Fruit fly (Drosophila melanogaster) whole organism, prepupa: ENCODE measurements around the gene Tbcd.

Source experiments
- CG11902 ChIP-seq: fragments of 200-800 bp; sonication (Bioruptor generic); optimal IDR thresholded peaks from 3 replicates; lab custom pipeline; 2016; ENCODE audit warnings: missing biosample characterization, missing genetic modification characterization
- CG1621 ChIP-seq: fragments of 200-800 bp; sonication (Bioruptor generic); optimal IDR thresholded peaks from 3 replicates; lab custom pipeline; 2018; ENCODE audit warnings: missing biosample characterization, mild to moderate bottlenecking, missing genetic modification characterization
- CG7368 ChIP-seq: fragments of 200-800 bp; sonication (Bioruptor generic); optimal IDR thresholded peaks from 3 replicates; lab custom pipeline; 2016; ENCODE audit warnings: missing biosample characterization, missing genetic modification characterization
- Ets21C ChIP-seq: fragments of 200-800 bp; sonication (Bioruptor generic); optimal IDR thresholded peaks from 3 replicates; lab custom pipeline; 2016; ENCODE audit warnings: missing biosample characterization, missing genetic modification characterization
- Gug ChIP-seq: fragments of 200-800 bp; sonication (Bioruptor generic); IDR thresholded peaks from 2 replicates; pipeline ENCODE4 v1.3.6; 2022; ENCODE audit warnings: missing biosample characterization, missing genetic modification characterization
- Smox ChIP-seq: fragments of 200-800 bp; sonication (Bioruptor generic); optimal IDR thresholded peaks from 3 replicates; lab custom pipeline; 2016; ENCODE audit warnings: missing biosample characterization, missing genetic modification characterization
- dac ChIP-seq: fragments of 200-800 bp; sonication (Bioruptor generic); optimal IDR thresholded peaks from 2 replicates; lab custom pipeline; 2017; ENCODE audit warnings: missing biosample characterization, mild to moderate bottlenecking, missing genetic modification characterization
- eg ChIP-seq: fragments of 200-800 bp; sonication (Bioruptor generic); IDR thresholded peaks from 3 replicates; pipeline ENCODE4 v1.3.6; 2022; ENCODE audit warnings: missing biosample characterization, missing genetic modification characterization
- ss ChIP-seq, 2 experiments: fragments of 200-800 bp; sonication (Bioruptor generic); optimal IDR thresholded peaks; 2 replicates in 1 of 2; 3 replicates in 1 of 2; lab custom pipeline; 2017 to 2018; ENCODE audit warnings: mild to moderate bottlenecking in 2 of 2, missing biosample characterization in 2 of 2, missing genetic modification characterization in 2 of 2, moderate library complexity in 1 of 2
- svp ChIP-seq: fragments of 200-800 bp; sonication (Bioruptor generic); peaks from one replicate; lab custom pipeline; 2016; ENCODE audit warnings: missing biosample characterization, missing genetic modification characterization
- topi ChIP-seq: fragments of 200-800 bp; sonication (Bioruptor generic); optimal IDR thresholded peaks from 3 replicates; lab custom pipeline; 2016; ENCODE audit warnings: missing biosample characterization, missing genetic modification characterization
- vri ChIP-seq: fragments of 200-800 bp; sonication (Bioruptor generic); optimal IDR thresholded peaks from 3 replicates; lab custom pipeline; 2016; ENCODE audit warnings: missing biosample characterization, mild to moderate bottlenecking, missing genetic modification characterization

dm6 chr2L:2162281-2162680, 15.0 kb downstream of the Tbcd start:
- TF ChIP-seq vri (GFP tag; lab: Kevin White, UChicago): no peak
- TF ChIP-seq CG1621 (tag; lab: Kevin White, UChicago): no peak
- no peak for TF ChIP-seq svp (GFP tag; lab: Kevin White, UChicago)
- TF ChIP-seq Gug (GFP tag; lab: Robert Waterston, UW): no peak
- TF ChIP-seq ss (GFP tag; optimal IDR thresholded peaks at IDR 0.05; lab: Kevin White, UChicago): no peak
- no peak for TF ChIP-seq Ets21C (GFP tag; lab: Kevin White, UChicago)
- peak; percentile 27; the same call in 1 of the 3 replicates for TF ChIP-seq eg
- TF ChIP-seq CG11902 (GFP tag; lab: Kevin White, UChicago): no peak
- TF ChIP-seq dac: no peak
- no peak for TF ChIP-seq Smox
- TF ChIP-seq CG7368 (GFP tag; lab: Kevin White, UChicago): no peak
- TF ChIP-seq topi (GFP tag; lab: Kevin White, UChicago): no peak
